Worm (Caenorhabditis elegans) whole organism, L1 larva: ENCODE results near the gene srj-49.
A peak's percentile ranks its signal among the peaks of the same experiment; 100 is the strongest.

Experiments
- C04F5.9 ChIP-seq: sonication (generic microtip); optimal IDR thresholded peaks from 2 replicates; lab custom pipeline; 2016; ENCODE audit warnings: missing genetic modification characterization, missing compliant biosample characterization
- aha-1 ChIP-seq: fragments of 150-350 bp; optimal IDR thresholded peaks from 2 replicates; lab custom pipeline; 2014; ENCODE audit warnings: missing biosample characterization, missing genetic modification characterization
- alr-1 ChIP-seq: fragments of 200-800 bp; sonication (Bioruptor generic); optimal IDR thresholded peaks from 2 replicates; lab custom pipeline; 2018; ENCODE audit warnings: borderline replicate concordance, mild to moderate bottlenecking, missing genetic modification characterization, missing compliant biosample characterization
- aly-2 ChIP-seq: fragments of 150-350 bp; optimal IDR thresholded peaks from 2 replicates; lab custom pipeline; 2014; ENCODE audit warnings: missing biosample characterization, missing genetic modification characterization
- ama-1 ChIP-seq: fragments of 150-350 bp; optimal IDR thresholded peaks from 2 replicates; lab custom pipeline; 2014
- blmp-1 ChIP-seq: fragments of 150-350 bp; optimal IDR thresholded peaks from 2 replicates; lab custom pipeline; 2014; ENCODE audit warnings: missing biosample characterization, missing genetic modification characterization
- ceh-63 ChIP-seq: fragments of 200-800 bp; sonication (Bioruptor generic); optimal IDR thresholded peaks from 2 replicates; lab custom pipeline; 2018; ENCODE audit warnings: mild to moderate bottlenecking, missing genetic modification characterization, missing compliant biosample characterization
- ceh-82 ChIP-seq, 3 experiments: fragments of 150-350 bp in 1 of 3; sonication (generic microtip) in 2 of 3; optimal IDR thresholded peaks; 2 replicates each; lab custom pipeline; 2014 to 2017; ENCODE audit warnings: missing biosample characterization in 3 of 3, missing genetic modification characterization in 3 of 3
- dpl-1 ChIP-seq, 3 experiments: fragments of 150-350 bp in 2 of 3; sonication (generic microtip) in 1 of 3; optimal IDR thresholded peaks; 2 replicates each; lab custom pipeline; 2014 to 2017; ENCODE audit warnings: missing biosample characterization in 3 of 3, missing genetic modification characterization in 3 of 3, missing genetic modification reagents in 3 of 3
- efl-1 ChIP-seq, 4 experiments: fragments of 150-350 bp; optimal IDR thresholded peaks in 3 of 4; peaks in 1 of 4; 1 replicate in 1 of 4; 2 replicates in 3 of 4; lab custom pipeline; 2014; ENCODE audit warnings: missing biosample characterization in 2 of 4, missing genetic modification characterization in 2 of 4, missing genetic modification reagents in 2 of 4
- egl-27 ChIP-seq, 2 experiments: fragments of 150-350 bp in 1 of 2; sonication (generic microtip); optimal IDR thresholded peaks; 3 replicates each; lab custom pipeline; 2017 to 2018; ENCODE audit warnings: missing biosample characterization in 2 of 2, missing genetic modification characterization in 2 of 2, missing genetic modification reagents in 2 of 2
- elt-2 ChIP-seq: sonication (generic microtip); optimal IDR thresholded peaks from 2 replicates; lab custom pipeline; 2016; ENCODE audit warnings: missing genetic modification characterization, mild to moderate bottlenecking, inconsistent platforms, missing compliant biosample characterization, missing genetic modification reagents
- elt-3 ChIP-seq, 6 experiments: fragments of 150-350 bp in 1 of 6; sonication (generic microtip); optimal IDR thresholded peaks; 2 replicates each; lab custom pipeline; 2017 to 2018; ENCODE audit warnings: missing biosample characterization in 6 of 6, missing genetic modification characterization in 6 of 6, inconsistent platforms in 1 of 6
- fkh-8 ChIP-seq: sonication (generic microtip); optimal IDR thresholded peaks from 2 replicates; lab custom pipeline; 2016; ENCODE audit warnings: mild to moderate bottlenecking, missing genetic modification characterization, missing compliant biosample characterization
- fos-1 ChIP-seq: fragments of 150-350 bp; optimal IDR thresholded peaks from 2 replicates; lab custom pipeline; 2014; ENCODE audit warnings: missing biosample characterization, missing genetic modification characterization
- grh-1 ChIP-seq: fragments of 200-800 bp; sonication (Bioruptor generic); IDR thresholded peaks from 2 replicates; pipeline ENCODE4 v1.3.6; 2022; ENCODE audit warnings: missing genetic modification reagents, missing genetic modification characterization, missing compliant biosample characterization
- hlh-17 ChIP-seq: fragments of 200-800 bp; sonication (Bioruptor generic); optimal IDR thresholded peaks from 2 replicates; lab custom pipeline; 2018; ENCODE audit warnings: missing genetic modification characterization, mild to moderate bottlenecking, missing compliant biosample characterization, moderate library complexity, borderline replicate concordance
- hlh-4 ChIP-seq: sonication (generic microtip); optimal IDR thresholded peaks from 2 replicates; lab custom pipeline; 2016; ENCODE audit warnings: mild to moderate bottlenecking, missing genetic modification characterization, missing compliant biosample characterization
- irx-1 ChIP-seq: sonication (generic microtip); optimal IDR thresholded peaks from 2 replicates; lab custom pipeline; 2016; ENCODE audit warnings: missing genetic modification characterization, missing compliant biosample characterization
- jun-1 ChIP-seq: fragments of 150-350 bp; optimal IDR thresholded peaks from 2 replicates; lab custom pipeline; 2014; ENCODE audit warnings: missing biosample characterization, missing genetic modification reagents, missing genetic modification characterization
- lin-13 ChIP-seq: fragments of 150-350 bp; optimal IDR thresholded peaks from 2 replicates; lab custom pipeline; 2014; ENCODE audit warnings: missing biosample characterization, missing genetic modification reagents, missing genetic modification characterization
- lin-35 ChIP-seq, 2 experiments: fragments of 150-350 bp; optimal IDR thresholded peaks; 2 replicates each; lab custom pipeline; 2014; ENCODE audit warnings: missing biosample characterization in 2 of 2, missing genetic modification characterization in 2 of 2, missing genetic modification reagents in 2 of 2
- lir-3 ChIP-seq: sonication (generic microtip); optimal IDR thresholded peaks from 2 replicates; lab custom pipeline; 2016; ENCODE audit warnings: mild to moderate bottlenecking, missing genetic modification characterization, moderate library complexity, missing compliant biosample characterization; ENCODE audit not compliant: poor library complexity
- lsy-2 ChIP-seq, 2 experiments: fragments of 150-350 bp; optimal IDR thresholded peaks; 2 replicates each; lab custom pipeline; 2014; ENCODE audit warnings: missing biosample characterization in 2 of 2, missing genetic modification characterization in 2 of 2
- mab-9 ChIP-seq: fragments of 200-800 bp; sonication (Bioruptor generic); IDR thresholded peaks from 2 replicates; pipeline ENCODE4 v1.3.6; 2022; ENCODE audit warnings: missing genetic modification reagents, missing genetic modification characterization, missing compliant biosample characterization
- mdl-1 ChIP-seq, 2 experiments: fragments of 150-350 bp; optimal IDR thresholded peaks; 2 replicates each; lab custom pipeline; 2014 to 2017; ENCODE audit warnings: missing biosample characterization in 2 of 2, missing genetic modification characterization in 2 of 2, inconsistent platforms in 1 of 2
- mef-2 ChIP-seq: fragments of 150-350 bp; optimal IDR thresholded peaks from 2 replicates; lab custom pipeline; 2014; ENCODE audit warnings: missing biosample characterization, missing genetic modification characterization
- mep-1 ChIP-seq: fragments of 150-350 bp; optimal IDR thresholded peaks from 2 replicates; lab custom pipeline; 2014; ENCODE audit warnings: missing biosample characterization, missing genetic modification characterization
- nhr-19 ChIP-seq: fragments of 200-800 bp; sonication (Bioruptor generic); conservative IDR thresholded peaks from 2 replicates; pipeline ENCODE4 v1.3.6; 2022; ENCODE audit warnings: missing genetic modification characterization, missing compliant biosample characterization
- nhr-28 ChIP-seq: fragments of 150-350 bp; optimal IDR thresholded peaks from 2 replicates; lab custom pipeline; 2014; ENCODE audit warnings: missing biosample characterization, missing genetic modification characterization
- nhr-71 ChIP-seq: sonication (generic microtip); optimal IDR thresholded peaks from 2 replicates; lab custom pipeline; 2016; ENCODE audit warnings: mild to moderate bottlenecking, missing genetic modification characterization, moderate library complexity, missing compliant biosample characterization
- nhr-90 ChIP-seq: sonication (generic microtip); optimal IDR thresholded peaks from 2 replicates; lab custom pipeline; 2016; ENCODE audit warnings: mild to moderate bottlenecking, missing genetic modification characterization, missing compliant biosample characterization; ENCODE audit not compliant: poor library complexity
- pax-3 ChIP-seq: fragments of 200-800 bp; sonication (Bioruptor generic); optimal IDR thresholded peaks from 2 replicates; lab custom pipeline; 2018; ENCODE audit warnings: mild to moderate bottlenecking, missing genetic modification characterization, moderate library complexity, missing compliant biosample characterization
- pqm-1 ChIP-seq: sonication (generic microtip); optimal IDR thresholded peaks from 3 replicates; lab custom pipeline; 2017; ENCODE audit warnings: missing biosample characterization, missing genetic modification characterization
- rnt-1 ChIP-seq: sonication (generic microtip); optimal IDR thresholded peaks from 2 replicates; lab custom pipeline; 2016; ENCODE audit warnings: mild to moderate bottlenecking, missing genetic modification characterization, moderate library complexity, missing compliant biosample characterization
- snu-23 ChIP-seq: sonication (generic microtip); optimal IDR thresholded peaks from 2 replicates; lab custom pipeline; 2016; ENCODE audit warnings: missing genetic modification characterization, missing compliant biosample characterization
- sup-37 ChIP-seq: fragments of 200-800 bp; sonication (Bioruptor generic); optimal IDR thresholded peaks from 2 replicates; lab custom pipeline; 2018; ENCODE audit warnings: mild to moderate bottlenecking, missing genetic modification characterization, missing compliant biosample characterization
- tbx-2 ChIP-seq: sonication (generic microtip); optimal IDR thresholded peaks from 2 replicates; lab custom pipeline; 2016; ENCODE audit warnings: missing genetic modification characterization, missing compliant biosample characterization
- tlp-1 ChIP-seq: fragments of 150-350 bp; optimal IDR thresholded peaks from 2 replicates; lab custom pipeline; 2014; ENCODE audit warnings: missing biosample characterization, missing genetic modification characterization
- unc-130 ChIP-seq: fragments of 150-350 bp; optimal IDR thresholded peaks from 2 replicates; lab custom pipeline; 2017; ENCODE audit warnings: missing biosample characterization, missing genetic modification characterization, inconsistent platforms
- unc-30 ChIP-seq: sonication (generic microtip); optimal IDR thresholded peaks from 2 replicates; lab custom pipeline; 2017; ENCODE audit warnings: missing biosample characterization, missing genetic modification characterization
- unc-62 ChIP-seq: fragments of 150-350 bp; optimal IDR thresholded peaks from 2 replicates; lab custom pipeline; 2014; ENCODE audit warnings: missing biosample characterization, missing genetic modification reagents, missing genetic modification characterization
- unc-98 ChIP-seq: fragments of 200-800 bp; sonication (Bioruptor generic); IDR thresholded peaks from 2 replicates; pipeline ENCODE4 v1.3.6; 2022; ENCODE audit warnings: missing genetic modification characterization, missing compliant biosample characterization
- ztf-11 ChIP-seq, 2 experiments: sonication (generic microtip); optimal IDR thresholded peaks; 2 replicates each; lab custom pipeline; 2016 to 2017; ENCODE audit warnings: missing genetic modification characterization in 2 of 2, missing biosample characterization in 1 of 2, missing compliant biosample characterization in 1 of 2
- ztf-4 ChIP-seq: fragments of 150-350 bp; optimal IDR thresholded peaks from 2 replicates; lab custom pipeline; 2014; ENCODE audit warnings: missing biosample characterization, missing genetic modification characterization

Gene srj-49

ce11 chrV:2815956-2816355 is 32.2 kb downstream of the srj-49 start, which contains the start of gene F54E2.5:
F54E2.5 (minus strand) TSS chrV:2816056.
- TF ChIP-seq unc-130 (tag; lab: Kevin White, UChicago), result no peak
- TF ChIP-seq hlh-4 (tag; lab: Kevin White, UChicago), result peak; percentile 31
- no peak for TF ChIP-seq efl-1 (optimal IDR thresholded peaks at IDR 0.05; lab: Kevin White, UChicago)
- TF ChIP-seq efl-1 (GFP tag; optimal IDR thresholded peaks at IDR 0.05 in 1 of 2; lab: Kevin White, UChicago), result peak in 1 of 2 experiments; percentile 2

- TF ChIP-seq hlh-4 (tag; lab: Kevin White, UChicago) (peak; percentile 82), irx-1 (tag; lab: Kevin White, UChicago) (no peak), grh-1 (no peak), ama-1 (lab: Kevin White, UChicago) (no peak), tlp-1 (tag; lab: Kevin White, UChicago) (no peak), mdl-1 (tag; optimal IDR thresholded peaks at IDR 0.05; lab: Kevin White, UChicago) (no peak), lir-3 (tag; lab: Kevin White, UChicago) (no peak), mab-9 (GFP tag; lab: Robert Waterston, UW) (no peak), blmp-1 (tag; lab: Kevin White, UChicago) (no peak), fkh-8 (no peak), ztf-4 (no peak), nhr-71 (tag; lab: Kevin White, UChicago) (peak; percentile 23), lin-13 (GFP tag; lab: Kevin White, UChicago) (no peak), jun-1 (tag; lab: Kevin White, UChicago) (no peak), elt-2 (tag; lab: Kevin White, UChicago) (no peak), lsy-2 (tag; optimal IDR thresholded peaks at IDR 0.05; lab: Kevin White, UChicago) (no peak), pax-3 (tag; lab: Kevin White, UChicago) (no peak), efl-1 (optimal IDR thresholded peaks at IDR 0.05; lab: Kevin White, UChicago) (no peak), efl-1 (GFP tag; optimal IDR thresholded peaks at IDR 0.05 in 1 of 2; lab: Kevin White, UChicago) (peak in 1 of 2 experiments; percentile 85), nhr-19 (GFP tag; lab: Robert Waterston, UW) (no peak), unc-30 (tag; lab: Kevin White, UChicago) (no peak), mep-1 (tag; lab: Kevin White, UChicago) (no peak), ceh-63 (GFP tag; lab: Kevin White, UChicago) (no peak), snu-23 (GFP tag; lab: Kevin White, UChicago) (no peak)
These were observed 34.3 kb downstream of the srj-49 start, which contains the start of gene F54E2.9 for ce11 chrV:2813856-2814255. F54E2.9 (minus strand) TSS chrV:2813987.

ce11 chrV:2810164-2810563 is 38.0 kb downstream of the srj-49 start, which contains the start of gene F54E2.1:
F54E2.1 (plus strand) TSS chrV:2810398.
- peak; percentile 79 for TF ChIP-seq tlp-1 (tag; lab: Kevin White, UChicago)
- no peak for TF ChIP-seq mef-2
- TF ChIP-seq ztf-11 (tag; optimal IDR thresholded peaks at IDR 0.05; lab: Kevin White, UChicago), result no peak
- TF ChIP-seq egl-27 (tag; optimal IDR thresholded peaks at IDR 0.05; lab: Kevin White, UChicago), result no peak
- TF ChIP-seq dpl-1 (GFP tag; optimal IDR thresholded peaks at IDR 0.05; lab: Kevin White, UChicago), result no peak
- peak; percentile 87 for TF ChIP-seq elt-2 (tag; lab: Kevin White, UChicago)
- peak in 1 of 2 experiments; percentile 25 for TF ChIP-seq lin-35 (GFP tag; optimal IDR thresholded peaks at IDR 0.05; lab: Kevin White, UChicago)
- no peak for TF ChIP-seq nhr-71 (tag; lab: Kevin White, UChicago)
- no peak for TF ChIP-seq lsy-2 (tag; optimal IDR thresholded peaks at IDR 0.05; lab: Kevin White, UChicago)
- no peak for TF ChIP-seq unc-62
- peak; percentile 97 for TF ChIP-seq pqm-1 (tag; lab: Kevin White, UChicago)
- no peak for TF ChIP-seq aha-1 (tag; lab: Kevin White, UChicago)
- TF ChIP-seq ama-1 (lab: Kevin White, UChicago), result no peak
- TF ChIP-seq hlh-4 (tag; lab: Kevin White, UChicago), result no peak
- TF ChIP-seq, all 84 proteins: peak for 4

- TF ChIP-seq ceh-82 (tag; optimal IDR thresholded peaks at IDR 0.05; lab: Kevin White, UChicago) (no peak), aly-2 (tag; lab: Kevin White, UChicago) (no peak), rnt-1 (tag; lab: Kevin White, UChicago) (peak; percentile 58), unc-30 (tag; lab: Kevin White, UChicago) (no peak), fos-1 (no peak), nhr-90 (tag; lab: Kevin White, UChicago) (no peak), sup-37 (GFP tag; lab: Kevin White, UChicago) (no peak), unc-98 (no peak), grh-1 (no peak), egl-27 (tag; optimal IDR thresholded peaks at IDR 0.05; lab: Kevin White, UChicago) (no peak), nhr-28 (no peak), elt-3 (tag; optimal IDR thresholded peaks at IDR 0.05; lab: Kevin White, UChicago) (no peak), alr-1 (no peak), C04F5.9 (tag; lab: Kevin White, UChicago) (no peak), lir-3 (tag; lab: Kevin White, UChicago) (no peak), hlh-17 (no peak), tbx-2 (tag; lab: Kevin White, UChicago) (no peak)
These were observed 38.7 kb downstream of the srj-49 start for ce11 chrV:2809443-2809842.
